Worm (Caenorhabditis elegans) whole organism, mixed stage, embryonic: ENCODE results near the gene srab-11.

Source experiments
- M03D4.4 ChIP-seq: sonication (generic microtip); optimal IDR thresholded peaks from 2 replicates; lab custom pipeline; 2017; ENCODE audit warnings: mild to moderate bottlenecking, missing genetic modification characterization, missing compliant biosample characterization
- blmp-1 ChIP-seq: fragments of 150-350 bp; optimal IDR thresholded peaks from 2 replicates; lab custom pipeline; 2014; ENCODE audit warnings: missing biosample characterization, missing genetic modification characterization
- ceh-43 ChIP-seq: fragments of 200-800 bp; sonication (Bioruptor generic); optimal IDR thresholded peaks from 2 replicates; lab custom pipeline; 2018; ENCODE audit warnings: mild to moderate bottlenecking, missing genetic modification characterization, moderate library complexity, missing compliant biosample characterization
- ceh-83 ChIP-seq: fragments of 200-800 bp; sonication (Bioruptor generic); optimal IDR thresholded peaks from 2 replicates; lab custom pipeline; 2018; ENCODE audit warnings: mild to moderate bottlenecking, missing genetic modification characterization, missing compliant biosample characterization
- ces-1 ChIP-seq: fragments of 150-350 bp; optimal IDR thresholded peaks from 2 replicates; lab custom pipeline; 2014; ENCODE audit warnings: missing biosample characterization, missing genetic modification reagents, missing genetic modification characterization
- drap-1 ChIP-seq: fragments of 200-800 bp; sonication (Bioruptor generic); optimal IDR thresholded peaks from 3 replicates; lab custom pipeline; 2018; ENCODE audit warnings: mild to moderate bottlenecking, missing genetic modification characterization, missing compliant biosample characterization
- elt-1 ChIP-seq: sonication (generic microtip); optimal IDR thresholded peaks from 2 replicates; lab custom pipeline; 2017; ENCODE audit warnings: missing genetic modification characterization, mild to moderate bottlenecking, missing compliant biosample characterization, antibody characterized with exemption, moderate library complexity, borderline replicate concordance; ENCODE audit not compliant: insufficient read depth
- elt-3 ChIP-seq: fragments of 150-350 bp; optimal IDR thresholded peaks from 2 replicates; lab custom pipeline; 2014; ENCODE audit warnings: missing biosample characterization, missing genetic modification characterization
- flh-1 ChIP-seq: fragments of 200-800 bp; sonication (Bioruptor generic); optimal IDR thresholded peaks from 2 replicates; lab custom pipeline; 2018; ENCODE audit warnings: mild to moderate bottlenecking, missing genetic modification characterization, moderate library complexity, missing compliant biosample characterization
- ham-2 ChIP-seq: fragments of 200-800 bp; sonication (Bioruptor generic); optimal IDR thresholded peaks from 2 replicates; lab custom pipeline; 2018; ENCODE audit warnings: mild to moderate bottlenecking, missing genetic modification characterization, missing compliant biosample characterization
- hlh-1 ChIP-seq: fragments of 150-350 bp; optimal IDR thresholded peaks from 2 replicates; lab custom pipeline; 2014; ENCODE audit warnings: missing biosample characterization, missing genetic modification reagents, missing genetic modification characterization
- lin-13 ChIP-seq: fragments of 150-350 bp; optimal IDR thresholded peaks from 2 replicates; lab custom pipeline; 2014; ENCODE audit warnings: missing biosample characterization, missing genetic modification characterization
- lin-32 ChIP-seq: fragments of 200-800 bp; sonication (Bioruptor generic); optimal IDR thresholded peaks from 2 replicates; lab custom pipeline; 2018; ENCODE audit warnings: mild to moderate bottlenecking, missing genetic modification characterization, missing compliant biosample characterization
- mab-5 ChIP-seq: fragments of 150-350 bp; optimal IDR thresholded peaks from 2 replicates; lab custom pipeline; 2014; ENCODE audit warnings: missing biosample characterization, missing genetic modification characterization
- mep-1 ChIP-seq: fragments of 150-350 bp; optimal IDR thresholded peaks from 2 replicates; lab custom pipeline; 2017; ENCODE audit warnings: missing biosample characterization, missing genetic modification reagents, missing genetic modification characterization, inconsistent platforms
- mls-2 ChIP-seq: sonication (generic microtip); optimal IDR thresholded peaks from 2 replicates; lab custom pipeline; 2016; ENCODE audit warnings: mild to moderate bottlenecking, missing genetic modification characterization, moderate library complexity, missing compliant biosample characterization
- nhr-12 ChIP-seq: fragments of 150-350 bp; optimal IDR thresholded peaks from 2 replicates; lab custom pipeline; 2014; ENCODE audit warnings: missing biosample characterization, missing genetic modification characterization
- nhr-2 ChIP-seq: fragments of 150-350 bp; optimal IDR thresholded peaks from 2 replicates; lab custom pipeline; 2014; ENCODE audit warnings: missing biosample characterization, missing genetic modification characterization
- nhr-237 ChIP-seq: fragments of 150-350 bp; optimal IDR thresholded peaks from 2 replicates; lab custom pipeline; 2014; ENCODE audit warnings: missing biosample characterization, missing genetic modification characterization
- nhr-28 ChIP-seq: fragments of 150-350 bp; optimal IDR thresholded peaks from 2 replicates; lab custom pipeline; 2014; ENCODE audit warnings: missing biosample characterization, missing genetic modification characterization
- nhr-76 ChIP-seq: sonication (generic microtip); optimal IDR thresholded peaks from 2 replicates; lab custom pipeline; 2017; ENCODE audit warnings: missing biosample characterization, missing genetic modification characterization
- pha-4 ChIP-seq: fragments of 150-350 bp; optimal IDR thresholded peaks from 2 replicates; lab custom pipeline; 2018; ENCODE audit warnings: missing biosample characterization, missing genetic modification reagents, missing genetic modification characterization
- sem-2 ChIP-seq: fragments of 200-800 bp; sonication (Bioruptor generic); optimal IDR thresholded peaks from 2 replicates; lab custom pipeline; 2018; ENCODE audit warnings: mild to moderate bottlenecking, missing genetic modification characterization, missing compliant biosample characterization
- snpc-4 ChIP-seq: fragments of 150-350 bp; optimal IDR thresholded peaks from 2 replicates; lab custom pipeline; 2014; ENCODE audit warnings: missing biosample characterization, missing genetic modification characterization
- sptf-1 ChIP-seq: sonication (generic microtip); optimal IDR thresholded peaks from 2 replicates; lab custom pipeline; 2017; ENCODE audit warnings: mild to moderate bottlenecking, missing genetic modification characterization, moderate library complexity, missing compliant biosample characterization
- tbx-8 ChIP-seq: fragments of 200-800 bp; sonication (Bioruptor generic); optimal IDR thresholded peaks from 2 replicates; lab custom pipeline; 2018; ENCODE audit warnings: mild to moderate bottlenecking, missing genetic modification characterization, moderate library complexity, missing compliant biosample characterization
- unc-120 ChIP-seq: sonication (generic microtip); optimal IDR thresholded peaks from 2 replicates; lab custom pipeline; 2017; ENCODE audit warnings: missing genetic modification characterization, missing compliant biosample characterization; ENCODE audit not compliant: poor library complexity, severe bottlenecking
- unc-39 ChIP-seq: fragments of 150-350 bp; optimal IDR thresholded peaks from 2 replicates; lab custom pipeline; 2014; ENCODE audit warnings: missing biosample characterization, missing genetic modification characterization
- unc-62 ChIP-seq: fragments of 150-350 bp; optimal IDR thresholded peaks from 2 replicates; lab custom pipeline; 2014; ENCODE audit warnings: missing biosample characterization, missing genetic modification reagents, missing genetic modification characterization
- zip-8 ChIP-seq: fragments of 150-350 bp; optimal IDR thresholded peaks from 2 replicates; lab custom pipeline; 2014; ENCODE audit warnings: missing biosample characterization, missing genetic modification characterization
- ztf-11 ChIP-seq: fragments of 150-350 bp; optimal IDR thresholded peaks from 2 replicates; lab custom pipeline; 2014; ENCODE audit warnings: missing biosample characterization, missing genetic modification characterization

The srab-11 gene

DNA sequence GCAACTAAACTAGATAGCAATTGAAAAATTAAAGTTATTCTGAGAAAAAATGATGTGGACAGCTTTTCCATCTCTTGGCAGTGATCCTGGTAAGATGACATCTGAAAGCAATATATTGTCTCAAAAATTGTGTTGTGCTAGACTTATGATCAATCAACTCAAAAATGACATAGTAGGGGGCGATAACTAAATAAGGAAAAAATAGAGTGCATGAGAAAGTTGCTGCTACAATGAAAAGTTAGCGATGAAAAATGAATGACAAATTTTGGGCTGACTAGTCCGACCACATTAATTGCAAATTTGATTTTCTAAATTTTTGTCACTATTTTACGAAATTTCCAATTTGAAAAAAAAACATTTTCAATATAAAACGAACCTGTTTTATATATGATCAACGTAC is 5.6 kb downstream of the srab-11 start, which contains the start of gene srab-9:
srab-9 (minus strand) TSS at position 101 of the 400 bp plus-strand sequence.
- TF ChIP-seq blmp-1 (tag; lab: Kevin White, UChicago) (no peak), elt-1 (tag; lab: Kevin White, UChicago) (no peak), tbx-8 (GFP tag; lab: Kevin White, UChicago) (no peak), nhr-28 (tag; lab: Kevin White, UChicago) (no peak), pha-4 (tag; lab: Kevin White, UChicago) (no peak)

DNA sequence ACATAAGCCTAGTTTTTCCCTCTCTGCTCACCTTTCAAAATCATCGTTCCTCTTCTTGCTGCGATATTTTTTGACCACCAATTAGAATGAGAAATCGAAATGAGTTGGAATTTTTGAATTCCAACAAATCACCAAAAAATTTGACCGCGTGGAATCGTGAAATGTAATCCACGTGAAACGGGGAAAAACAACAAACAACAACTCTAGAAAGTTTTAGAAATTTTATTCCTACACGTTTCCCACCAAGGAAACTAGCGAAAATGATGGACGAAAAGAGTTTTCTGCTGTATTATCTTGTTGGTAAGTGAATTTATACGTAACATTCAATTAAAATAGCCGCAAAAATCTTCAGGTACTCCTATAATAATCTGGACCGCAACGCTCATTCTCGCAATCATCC is 8.3 kb downstream of the srab-11 start, which contains the start of the genes irld-3 and F02C9.1:
irld-3 (minus strand) TSS at position 101 of the 400 bp plus-strand sequence.
F02C9.1 (plus strand) TSS at position 216 of the 400 bp plus-strand sequence.
- TF ChIP-seq flh-1 (GFP tag; lab: Kevin White, UChicago) (no peak), elt-3 (no peak), lin-13 (no peak), pha-4 (tag; lab: Kevin White, UChicago) (no peak), nhr-237 (tag; lab: Kevin White, UChicago) (no peak), unc-62 (GFP tag; lab: Kevin White, UChicago) (no peak)

ce11 chrV:3133293-3133755 is 13.5 kb downstream of the srab-11 start, which contains the start of gene F02C9.2:
TSS of gene F02C9.2 (plus strand) at chrV:3133705.
- TF ChIP-seq nhr-28 (tag; lab: Kevin White, UChicago) (no peak), mls-2 (tag; lab: Kevin White, UChicago) (no peak), ces-1 (GFP tag; lab: Kevin White, UChicago) (no peak), unc-120 (no peak), drap-1 (GFP tag; lab: Kevin White, UChicago) (no peak), mab-5 (tag; lab: Kevin White, UChicago) (no peak), nhr-237 (tag; lab: Kevin White, UChicago) (no peak), snpc-4 (tag; lab: Kevin White, UChicago) (no peak), sptf-1 (no peak), sem-2 (GFP tag; lab: Kevin White, UChicago) (no peak), nhr-2 (tag; lab: Kevin White, UChicago) (no peak), hlh-1 (tag; lab: Kevin White, UChicago) (no peak), nhr-12 (tag; lab: Kevin White, UChicago) (no peak), tbx-8 (GFP tag; lab: Kevin White, UChicago) (no peak), nhr-76 (tag; lab: Kevin White, UChicago) (no peak)

DNA sequence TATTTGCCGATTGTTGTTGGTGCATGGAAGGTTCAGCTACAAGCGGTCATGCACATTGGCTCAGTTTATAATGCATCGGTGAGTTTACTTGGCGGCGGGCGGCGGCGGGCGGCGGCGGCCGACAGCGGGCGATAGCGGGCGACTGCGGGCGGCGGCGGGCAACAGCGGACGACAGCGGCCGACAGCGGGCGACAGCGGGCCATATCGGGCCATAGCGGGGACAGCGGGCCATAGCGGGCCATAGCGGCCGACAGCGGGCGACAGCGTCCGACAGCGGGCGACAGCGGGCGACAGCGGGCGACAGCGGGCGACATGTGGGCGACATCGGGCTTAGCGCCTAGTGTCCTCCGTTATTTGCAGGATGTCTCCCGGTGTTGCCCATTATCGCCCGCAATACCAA is 14.7 kb downstream of the srab-11 start:
- TF ChIP-seq nhr-237 (tag; lab: Kevin White, UChicago) (no peak), ham-2 (no peak), unc-120 (no peak), mls-2 (tag; lab: Kevin White, UChicago) (peak; percentile 34)

- TF ChIP-seq sptf-1 (no peak), ceh-43 (no peak), ceh-83 (no peak), zip-8 (tag; lab: Kevin White, UChicago) (no peak), M03D4.4 (tag; lab: Kevin White, UChicago) (no peak), unc-120 (no peak), hlh-1 (tag; lab: Kevin White, UChicago) (no peak), lin-32 (no peak), lin-13 (no peak), unc-39 (no peak), sem-2 (GFP tag; lab: Kevin White, UChicago) (no peak), nhr-76 (tag; lab: Kevin White, UChicago) (no peak), ztf-11 (tag; lab: Kevin White, UChicago) (no peak)
These were observed 18.0 kb downstream of the srab-11 start, which contains the start of gene tat-6 for ce11 chrV:3128803-3129202. TSS of gene tat-6 (plus strand) at chrV:3129103.

ce11 chrV:3127670-3128069 is 19.2 kb downstream of the srab-11 start, which contains the start of gene Y73C8C.10:
TSS of gene Y73C8C.10 (minus strand) at chrV:3127770.
- TF ChIP-seq nhr-76 (tag; lab: Kevin White, UChicago), result no peak
- TF ChIP-seq mls-2 (tag; lab: Kevin White, UChicago), result no peak
- no peak for TF ChIP-seq tbx-8 (GFP tag; lab: Kevin White, UChicago)
- TF ChIP-seq ztf-11 (tag; lab: Kevin White, UChicago), result no peak
- TF ChIP-seq unc-120, result no peak
- TF ChIP-seq mep-1 (tag; lab: Kevin White, UChicago), result no peak
- TF ChIP-seq M03D4.4 (tag; lab: Kevin White, UChicago), result no peak
- no peak for TF ChIP-seq blmp-1 (tag; lab: Kevin White, UChicago)
